Worm (Caenorhabditis elegans) whole organism, L4 larva: ENCODE measurements around the gene ZK666.1.

Experiments used
- F26F4.8 ChIP-seq: fragments of 200-800 bp; sonication (Bioruptor generic); conservative IDR thresholded peaks from 2 replicates; pipeline ENCODE4 v1.3.6; 2022; ENCODE audit warnings: missing genetic modification characterization, missing compliant biosample characterization
- F37D6.2 ChIP-seq: sonication (generic microtip); optimal IDR thresholded peaks from 2 replicates; lab custom pipeline; 2016; ENCODE audit warnings: mild to moderate bottlenecking, missing genetic modification characterization, missing compliant biosample characterization
- F49E8.2 ChIP-seq: sonication (generic microtip); optimal IDR thresholded peaks from 2 replicates; lab custom pipeline; 2016; ENCODE audit warnings: missing compliant biosample characterization, mild to moderate bottlenecking, missing genetic modification characterization, borderline replicate concordance
- T20F7.1 ChIP-seq: fragments of 200-800 bp; sonication (Bioruptor generic); optimal IDR thresholded peaks from 2 replicates; lab custom pipeline; 2018; ENCODE audit warnings: mild to moderate bottlenecking, missing genetic modification characterization, missing compliant biosample characterization
- T26A8.4 ChIP-seq: fragments of 200-800 bp; sonication (Bioruptor generic); IDR thresholded peaks from 2 replicates; pipeline ENCODE4 v1.3.6; 2022; ENCODE audit warnings: missing genetic modification characterization, missing compliant biosample characterization
- Y105C5A.15 ChIP-seq: fragments of 200-800 bp; sonication (Bioruptor generic); IDR thresholded peaks from 2 replicates; pipeline ENCODE4 v1.3.6; 2022; ENCODE audit warnings: missing genetic modification characterization, missing compliant biosample characterization
- Y75B8A.6 ChIP-seq: fragments of 200-800 bp; sonication (Bioruptor generic); IDR thresholded peaks from 2 replicates; pipeline ENCODE4 v1.3.6; 2022; ENCODE audit warnings: missing genetic modification reagents, missing genetic modification characterization, missing compliant biosample characterization
- ZK337.2 ChIP-seq: fragments of 200-800 bp; sonication (Bioruptor generic); IDR thresholded peaks from 2 replicates; pipeline ENCODE4 v1.3.6; 2022; ENCODE audit warnings: missing genetic modification reagents, missing genetic modification characterization, missing compliant biosample characterization
- aly-2 ChIP-seq: sonication (generic microtip); optimal IDR thresholded peaks from 2 replicates; lab custom pipeline; 2018; ENCODE audit warnings: missing biosample characterization, missing genetic modification characterization
- ceh-20 ChIP-seq: fragments of 200-800 bp; sonication (Bioruptor generic); IDR thresholded peaks from 2 replicates; pipeline ENCODE4 v1.3.6; 2022; ENCODE audit warnings: missing genetic modification reagents, missing genetic modification characterization, missing compliant biosample characterization
- ceh-28 ChIP-seq: fragments of 150-350 bp; optimal IDR thresholded peaks from 2 replicates; lab custom pipeline; 2014; ENCODE audit warnings: missing biosample characterization, missing genetic modification reagents, missing genetic modification characterization
- ceh-32 ChIP-seq: sonication (generic microtip); optimal IDR thresholded peaks from 2 replicates; lab custom pipeline; 2016; ENCODE audit warnings: mild to moderate bottlenecking, missing genetic modification characterization, missing compliant biosample characterization; ENCODE audit not compliant: poor library complexity
- ceh-44 ChIP-seq: fragments of 200-800 bp; sonication (Bioruptor generic); IDR thresholded peaks from 2 replicates; pipeline ENCODE4 v1.3.6; 2022; ENCODE audit warnings: missing genetic modification reagents, missing genetic modification characterization, missing compliant biosample characterization
- ces-1 ChIP-seq: fragments of 150-350 bp; sonication (generic microtip); optimal IDR thresholded peaks from 4 replicates; lab custom pipeline; 2014; ENCODE audit warnings: missing biosample characterization, missing genetic modification reagents, missing genetic modification characterization
- ctbp-1 ChIP-seq: fragments of 200-800 bp; sonication (Bioruptor generic); IDR thresholded peaks from 2 replicates; pipeline ENCODE4 v1.3.6; 2022; ENCODE audit warnings: missing genetic modification reagents, missing genetic modification characterization, missing compliant biosample characterization
- daf-12 ChIP-seq: fragments of 150-350 bp; optimal IDR thresholded peaks from 2 replicates; lab custom pipeline; 2014; ENCODE audit warnings: missing biosample characterization, missing genetic modification reagents, missing genetic modification characterization
- dmd-6 ChIP-seq: fragments of 200-800 bp; sonication (Bioruptor generic); IDR thresholded peaks from 2 replicates; pipeline ENCODE4 v1.3.6; 2022; ENCODE audit warnings: missing genetic modification reagents, missing genetic modification characterization, missing compliant biosample characterization
- dmd-9 ChIP-seq: fragments of 200-800 bp; sonication (Bioruptor generic); IDR thresholded peaks from 2 replicates; pipeline ENCODE4 v1.3.6; 2022; ENCODE audit warnings: missing genetic modification reagents, missing genetic modification characterization, missing compliant biosample characterization
- duxl-1 ChIP-seq: sonication (generic microtip); optimal IDR thresholded peaks from 2 replicates; lab custom pipeline; 2016; ENCODE audit warnings: mild to moderate bottlenecking, missing genetic modification characterization, moderate library complexity, missing compliant biosample characterization; ENCODE audit not compliant: poor library complexity
- dve-1 ChIP-seq: sonication (generic microtip); optimal IDR thresholded peaks from 2 replicates; lab custom pipeline; 2017; ENCODE audit warnings: antibody characterized with exemption, mild to moderate bottlenecking, missing genetic modification characterization, missing compliant biosample characterization; ENCODE audit not compliant: insufficient read depth
- fos-1 ChIP-seq: fragments of 150-350 bp; optimal IDR thresholded peaks from 2 replicates; lab custom pipeline; 2014; ENCODE audit warnings: missing biosample characterization, missing genetic modification characterization
- hmg-1.1 ChIP-seq: fragments of 200-800 bp; sonication (Bioruptor generic); IDR thresholded peaks from 2 replicates; pipeline ENCODE4 v1.3.6; 2022; ENCODE audit warnings: missing genetic modification reagents, missing genetic modification characterization, missing compliant biosample characterization
- jun-1 ChIP-seq: fragments of 150-350 bp; optimal IDR thresholded peaks from 2 replicates; lab custom pipeline; 2014; ENCODE audit warnings: missing biosample characterization, missing genetic modification reagents, missing genetic modification characterization
- lin-13 ChIP-seq: fragments of 150-350 bp; optimal IDR thresholded peaks from 2 replicates; lab custom pipeline; 2014; ENCODE audit warnings: missing biosample characterization, missing genetic modification reagents, missing genetic modification characterization
- lin-15B ChIP-seq: fragments of 150-350 bp; sonication (generic microtip); optimal IDR thresholded peaks from 3 replicates; lab custom pipeline; 2014; ENCODE audit warnings: missing biosample characterization, missing genetic modification characterization
- lin-39 ChIP-seq: fragments of 150-350 bp; optimal IDR thresholded peaks from 2 replicates; lab custom pipeline; 2014; ENCODE audit warnings: missing biosample characterization, missing genetic modification reagents, missing genetic modification characterization
- lir-3 ChIP-seq: sonication (generic microtip); optimal IDR thresholded peaks from 2 replicates; lab custom pipeline; 2016; ENCODE audit warnings: mild to moderate bottlenecking, missing genetic modification characterization, missing compliant biosample characterization
- lsy-2 ChIP-seq, 2 experiments: fragments of 150-350 bp in 1 of 2; sonication (generic microtip) in 1 of 2; optimal IDR thresholded peaks; 2 replicates each; lab custom pipeline; 2014 to 2017; ENCODE audit warnings: missing biosample characterization in 2 of 2, missing genetic modification characterization in 2 of 2
- madf-5 ChIP-seq, 2 experiments: fragments of 200-800 bp; sonication (Bioruptor generic); IDR thresholded peaks; 2 replicates each; pipeline ENCODE4 v1.3.6; 2022; ENCODE audit warnings: missing compliant biosample characterization in 2 of 2, missing genetic modification characterization in 2 of 2
- mdt-29 ChIP-seq: fragments of 200-800 bp; sonication (Bioruptor generic); IDR thresholded peaks from 2 replicates; pipeline ENCODE4 v1.3.6; 2022; ENCODE audit warnings: missing genetic modification reagents, missing genetic modification characterization, missing compliant biosample characterization
- mxl-3 ChIP-seq: fragments of 200-800 bp; sonication (Bioruptor generic); optimal IDR thresholded peaks from 2 replicates; lab custom pipeline; 2018; ENCODE audit warnings: mild to moderate bottlenecking, missing genetic modification characterization, missing compliant biosample characterization
- nhr-102 ChIP-seq: sonication (generic microtip); optimal IDR thresholded peaks from 2 replicates; lab custom pipeline; 2016; ENCODE audit warnings: mild to moderate bottlenecking, missing genetic modification characterization, moderate library complexity, missing compliant biosample characterization
- nhr-237 ChIP-seq: sonication (generic microtip); optimal IDR thresholded peaks from 2 replicates; lab custom pipeline; 2017; ENCODE audit warnings: missing biosample characterization, missing genetic modification characterization
- nhr-28 ChIP-seq: fragments of 150-350 bp; optimal IDR thresholded peaks from 2 replicates; lab custom pipeline; 2014; ENCODE audit warnings: missing biosample characterization, missing genetic modification characterization
- nhr-6 ChIP-seq: fragments of 150-350 bp; optimal IDR thresholded peaks from 2 replicates; lab custom pipeline; 2014; ENCODE audit warnings: missing biosample characterization, missing genetic modification characterization
- nhr-76 ChIP-seq: fragments of 150-350 bp; optimal IDR thresholded peaks from 2 replicates; lab custom pipeline; 2014; ENCODE audit warnings: missing biosample characterization, missing genetic modification characterization
- pha-4 ChIP-seq, 2 experiments: fragments of 150-350 bp in 1 of 2; fragments of 200-800 bp in 1 of 2; sonication (Bioruptor generic) in 1 of 2; IDR thresholded peaks in 1 of 2; optimal IDR thresholded peaks in 1 of 2; 2 replicates each; pipeline versions ENCODE4 v1.3.6 to Lab custom; 2014 to 2022; ENCODE audit warnings: missing genetic modification characterization in 2 of 2, missing genetic modification reagents in 2 of 2, missing biosample characterization in 1 of 2, missing compliant biosample characterization in 1 of 2
- php-3 ChIP-seq: fragments of 200-800 bp; sonication (Bioruptor generic); IDR thresholded peaks from 2 replicates; pipeline ENCODE4 v1.3.6; 2022; ENCODE audit warnings: missing genetic modification reagents, missing genetic modification characterization, missing compliant biosample characterization
- pqm-1 ChIP-seq: sonication (generic microtip); optimal IDR thresholded peaks from 2 replicates; lab custom pipeline; 2017; ENCODE audit warnings: missing biosample characterization, missing genetic modification characterization
- sdz-12 ChIP-seq: fragments of 200-800 bp; sonication (Bioruptor generic); optimal IDR thresholded peaks from 2 replicates; lab custom pipeline; 2018; ENCODE audit warnings: mild to moderate bottlenecking, missing genetic modification characterization, missing compliant biosample characterization
- set-16 ChIP-seq: fragments of 200-800 bp; sonication (Bioruptor generic); IDR thresholded peaks from 2 replicates; pipeline ENCODE4 v1.3.6; 2022; ENCODE audit warnings: missing genetic modification reagents, missing genetic modification characterization, missing compliant biosample characterization
- snpc-1.2 ChIP-seq: fragments of 200-800 bp; sonication (Bioruptor generic); IDR thresholded peaks from 2 replicates; pipeline ENCODE4 v1.3.6; 2022; ENCODE audit warnings: missing genetic modification reagents, missing genetic modification characterization, missing compliant biosample characterization
- spr-3 ChIP-seq: fragments of 200-800 bp; sonication (Bioruptor generic); optimal IDR thresholded peaks from 2 replicates; lab custom pipeline; 2018; ENCODE audit warnings: mild to moderate bottlenecking, missing genetic modification characterization, missing compliant biosample characterization
- unc-62 ChIP-seq, 3 experiments: fragments of 150-350 bp in 1 of 3; sonication (generic microtip); optimal IDR thresholded peaks in 2 of 3; peaks in 1 of 3; 1 replicate in 1 of 3; 2 replicates in 2 of 3; lab custom pipeline; 2014 to 2017; ENCODE audit warnings: missing biosample characterization in 3 of 3, missing genetic modification characterization in 3 of 3, missing genetic modification reagents in 3 of 3, missing genotype in 1 of 3
- zag-1 ChIP-seq: fragments of 150-350 bp; optimal IDR thresholded peaks from 2 replicates; lab custom pipeline; 2014; ENCODE audit warnings: missing biosample characterization, missing genetic modification characterization

Gene ZK666.1

DNA sequence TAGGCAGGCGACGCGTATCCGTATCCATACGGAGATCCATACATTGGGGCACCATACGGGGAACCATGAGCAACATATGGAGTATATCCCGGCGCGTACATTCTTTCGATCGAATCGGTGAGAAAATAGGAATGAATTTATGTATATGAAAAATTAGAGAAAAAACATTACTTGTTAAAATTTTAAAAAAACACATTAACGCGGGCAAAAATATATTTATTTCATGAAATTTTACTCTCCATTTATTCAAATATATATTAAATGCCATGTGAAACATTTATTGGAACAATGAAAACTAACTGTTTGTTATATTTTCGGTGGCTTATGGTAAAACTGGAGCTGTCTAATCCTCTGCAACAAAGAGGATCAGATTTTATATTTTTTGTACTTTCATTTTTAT, 643 bp upstream of the ZK666.1 start, which contains the start of gene ZK666.2:
TSS of gene ZK666.2 (minus strand) at position 101 of the 400 bp plus-strand sequence.
- TF ChIP-seq ceh-32 (no peak), ceh-44 (GFP tag; lab: Robert Waterston, UW) (no peak), nhr-6 (tag; lab: Kevin White, UChicago) (no peak), pha-4 (GFP tag; IDR thresholded peaks at IDR 0.05; lab: Robert Waterston, UW) (no peak), pha-4 (tag; optimal IDR thresholded peaks at IDR 0.05; lab: Kevin White, UChicago) (no peak), lsy-2 (tag; optimal IDR thresholded peaks at IDR 0.05; lab: Kevin White, UChicago) (no peak), spr-3 (no peak), F49E8.2 (tag; lab: Kevin White, UChicago) (no peak), jun-1 (tag; lab: Kevin White, UChicago) (no peak), F26F4.8 (GFP tag; lab: Robert Waterston, UW) (no peak), Y105C5A.15 (no peak), F37D6.2 (tag; lab: Kevin White, UChicago) (no peak), pqm-1 (tag; lab: Kevin White, UChicago) (no peak), ctbp-1 (GFP tag; lab: Robert Waterston, UW) (no peak), ceh-28 (tag; lab: Kevin White, UChicago) (no peak), dve-1 (tag; lab: Kevin White, UChicago) (no peak), aly-2 (no peak), mdt-29 (GFP tag; lab: Robert Waterston, UW) (no peak), dmd-6 (GFP tag; lab: Robert Waterston, UW) (no peak)

ce11 chrII:10470159-10470558, 988 bp downstream of the ZK666.1 start, which contains the start of gene clec-143:
TSS of gene clec-143 (minus strand) at chrII:10470297.
- TF ChIP-seq pqm-1 (tag; lab: Kevin White, UChicago) (peak; percentile 88), lin-13 (no peak), php-3 (GFP tag; lab: Robert Waterston, UW) (no peak), ces-1 (GFP tag; lab: Kevin White, UChicago) (no peak), ctbp-1 (GFP tag; lab: Robert Waterston, UW) (no peak), nhr-102 (tag; lab: Kevin White, UChicago) (no peak), nhr-76 (tag; lab: Kevin White, UChicago) (no peak), nhr-28 (peak; percentile 45), ZK337.2 (GFP tag; lab: Robert Waterston, UW) (no peak), dmd-9 (GFP tag; lab: Robert Waterston, UW) (no peak), Y75B8A.6 (GFP tag; lab: Robert Waterston, UW) (no peak), set-16 (no peak), unc-62 (GFP tag; optimal IDR thresholded peaks at IDR 0.05 in 1 of 2; lab: Kevin White, UChicago) (peak in 1 of 2 experiments; percentile 67), unc-62 (tag; optimal IDR thresholded peaks at IDR 0.05; lab: Kevin White, UChicago) (no peak), spr-3 (no peak), daf-12 (tag; lab: Kevin White, UChicago) (no peak), duxl-1 (no peak), jun-1 (tag; lab: Kevin White, UChicago) (no peak)

- no peak for TF ChIP-seq ceh-20 (GFP tag; lab: Robert Waterston, UW)
- TF ChIP-seq, all 104 proteins: peak for 0
Measured at ce11 chrII:10466552-10466951, 4.6 kb downstream of the ZK666.1 start, which contains the start of gene tnc-2. TSS of gene tnc-2 (plus strand) at chrII:10466852.

- TF ChIP-seq fos-1 (tag; lab: Kevin White, UChicago) (no peak), hmg-1.1 (GFP tag; lab: Robert Waterston, UW) (no peak), lin-15B (no peak), lin-39 (no peak), sdz-12 (no peak), lir-3 (no peak), nhr-237 (tag; lab: Kevin White, UChicago) (no peak), snpc-1.2 (GFP tag; lab: Robert Waterston, UW) (no peak), zag-1 (tag; lab: Kevin White, UChicago) (no peak), ZK337.2 (GFP tag; lab: Robert Waterston, UW) (no peak), madf-5 (GFP tag; IDR thresholded peaks at IDR 0.05; lab: Robert Waterston, UW) (no peak), T26A8.4 (GFP tag; lab: Robert Waterston, UW) (no peak), mxl-3 (GFP tag; lab: Kevin White, UChicago) (no peak), T20F7.1 (no peak), Y75B8A.6 (GFP tag; lab: Robert Waterston, UW) (no peak)
Measured at ce11 chrII:10464230-10464920, 6.8 kb downstream of the ZK666.1 start, which contains the start of the genes ZK673.6 and sdz-37. TSS of gene ZK673.6 (minus strand) at chrII:10464330. TSS of gene sdz-37 (plus strand) at chrII:10464870.
